Worm (Caenorhabditis elegans) whole organism, L4/young adult: ENCODE results near the gene fut-6.
A peak's percentile ranks its signal among the peaks of the same experiment; 100 is the strongest.

ENCODE experiments used
- W03F9.2 ChIP-seq: fragments of 150-350 bp; optimal IDR thresholded peaks from 2 replicates; lab custom pipeline; 2014; ENCODE audit warnings: missing biosample characterization, missing genetic modification characterization
- dao-5 ChIP-seq: sonication (generic microtip); optimal IDR thresholded peaks from 2 replicates; lab custom pipeline; 2016; ENCODE audit warnings: missing genotype, missing genetic modification characterization, moderate library complexity, missing compliant biosample characterization
- him-1 ChIP-seq: sonication (generic microtip); optimal IDR thresholded peaks from 2 replicates; lab custom pipeline; 2016; ENCODE audit warnings: missing genotype, missing genetic modification reagents, missing genetic modification characterization, missing compliant biosample characterization

Gene fut-6

ce11 chrII:4655834-4656233 is at the start of gene fut-6:
Gene fut-6, minus strand, starts transcription at chrII:4655934.
- TF ChIP-seq dao-5 (tag; lab: Kevin White, UChicago) (no peak), him-1 (tag; lab: Kevin White, UChicago) (no peak), W03F9.2 (tag; lab: Kevin White, UChicago) (no peak)

DNA sequence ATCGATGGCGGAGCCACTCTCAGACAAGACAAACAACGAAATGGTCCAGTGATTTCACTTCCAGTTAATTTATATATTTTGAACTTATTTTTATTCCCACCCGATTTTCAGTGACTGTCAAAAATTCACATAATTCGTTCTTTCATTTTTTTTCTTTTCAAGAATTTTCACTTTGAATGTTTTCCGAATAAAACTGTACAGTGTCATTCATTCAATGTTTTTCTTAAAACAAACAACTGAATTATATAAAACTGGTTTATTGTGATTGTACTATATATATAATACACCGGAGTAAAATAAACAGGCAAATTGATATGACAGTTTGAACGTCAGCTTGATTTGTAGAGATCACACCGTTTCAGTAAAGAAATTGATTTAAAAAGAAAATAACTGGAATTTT is 47.3 kb upstream of the fut-6 start:
- TF ChIP-seq him-1 (tag; lab: Kevin White, UChicago) (no peak), W03F9.2 (tag; lab: Kevin White, UChicago) (no peak), dao-5 (tag; lab: Kevin White, UChicago) (no peak)

DNA sequence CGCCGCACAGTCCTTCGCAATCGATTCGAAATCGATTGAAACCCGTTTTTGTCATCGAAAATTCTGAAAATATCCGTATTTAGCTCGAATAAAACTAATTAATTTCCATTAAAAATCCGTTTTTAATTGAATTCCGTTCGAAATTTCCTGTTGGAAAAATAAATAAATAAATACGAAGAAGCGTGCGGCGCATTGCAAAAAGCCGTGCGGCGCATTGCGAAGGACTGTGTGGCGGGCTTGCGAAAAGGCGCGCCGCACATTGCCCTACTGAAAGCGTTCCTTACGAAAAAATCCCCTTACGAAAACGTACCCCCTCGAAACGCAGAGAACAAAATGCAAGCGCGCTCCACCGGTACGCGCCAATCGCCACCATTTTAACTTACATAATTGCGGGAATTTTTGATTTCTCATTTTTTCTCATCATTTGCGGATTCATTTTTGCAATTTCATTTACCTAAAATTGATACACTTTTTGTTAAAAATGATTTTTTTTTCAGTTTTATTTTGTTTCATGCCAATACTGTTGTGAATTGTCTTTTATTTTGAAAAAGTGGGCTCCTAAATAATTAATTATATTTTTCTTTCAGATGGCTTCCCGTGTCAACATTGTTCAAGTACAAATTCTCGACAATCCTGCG is 45.9 kb upstream of the fut-6 start, which contains the start of gene unc-85:
TSS of gene unc-85 (plus strand) at position 588 of the 638 bp plus-strand sequence.
- TF ChIP-seq W03F9.2 (tag; lab: Kevin White, UChicago) = peak; percentile 8
- peak; percentile 34 for TF ChIP-seq him-1 (tag; lab: Kevin White, UChicago)

ce11 chrII:4698266-4698771 is 42.6 kb upstream of the fut-6 start, which contains the start of the genes rpn-5 and scc-1:
Gene rpn-5, minus strand, starts transcription at chrII:4698427.
Gene scc-1, plus strand, starts transcription at chrII:4698721.
- no peak for TF ChIP-seq him-1 (tag; lab: Kevin White, UChicago)
- no peak for TF ChIP-seq dao-5 (tag; lab: Kevin White, UChicago)
- peak; percentile 61 for TF ChIP-seq W03F9.2 (tag; lab: Kevin White, UChicago)

DNA sequence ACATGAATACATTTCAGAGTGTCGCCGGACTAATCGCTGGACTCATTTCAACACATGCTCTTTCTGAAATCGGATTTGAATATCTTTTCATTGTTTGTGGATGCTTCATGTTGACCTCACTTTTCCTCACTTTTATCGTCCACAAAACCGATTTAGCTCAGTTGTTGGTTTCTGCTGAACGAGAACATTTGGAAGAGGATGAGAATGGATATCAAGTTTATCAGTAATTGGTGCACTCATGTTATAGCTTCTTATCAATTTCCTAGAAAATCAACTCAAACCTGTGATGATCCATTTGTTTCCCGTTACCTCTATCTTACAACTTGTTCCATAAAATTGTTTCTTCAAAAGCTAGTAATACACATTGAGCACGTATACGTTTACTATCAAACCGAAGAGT is 40.3 kb upstream of the fut-6 start:
- TF ChIP-seq dao-5 (tag; lab: Kevin White, UChicago) = no peak
- TF ChIP-seq W03F9.2 (tag; lab: Kevin White, UChicago) = no peak
- no peak for TF ChIP-seq him-1 (tag; lab: Kevin White, UChicago)

DNA sequence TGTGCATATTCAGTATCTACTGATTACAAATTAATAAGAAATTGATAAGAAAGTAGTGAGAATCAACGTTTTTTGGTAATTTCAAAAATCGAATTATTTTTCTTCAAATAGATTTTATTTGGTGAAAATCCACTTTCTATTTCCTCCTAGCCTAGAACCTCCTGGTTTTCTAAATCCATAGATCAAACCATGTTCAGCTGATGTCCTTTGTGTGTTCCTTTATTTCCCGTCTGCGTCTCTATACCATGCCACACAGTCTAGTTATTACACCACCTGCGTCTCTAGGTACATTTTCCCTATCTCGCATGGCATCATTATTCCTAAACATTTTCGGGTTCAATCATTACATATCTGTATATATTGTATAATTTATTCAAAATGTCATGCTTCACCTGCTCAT is 37.4 kb upstream of the fut-6 start, which contains the start of gene F10G7.5:
TSS of gene F10G7.5 (plus strand) at position 286 of the 400 bp plus-strand sequence.
- TF ChIP-seq W03F9.2 (tag; lab: Kevin White, UChicago) = no peak

- TF ChIP-seq him-1 (tag; lab: Kevin White, UChicago) = no peak
- no peak for TF ChIP-seq W03F9.2 (tag; lab: Kevin White, UChicago)
- TF ChIP-seq dao-5 (tag; lab: Kevin White, UChicago) = no peak
Observed at ce11 chrII:4689477-4689876, 33.7 kb upstream of the fut-6 start, which contains the start of gene F10G7.12. Gene F10G7.12, plus strand, starts transcription at chrII:4689777.

ce11 chrII:4686941-4687340 is 31.2 kb upstream of the fut-6 start, which contains the start of gene sre-39:
Gene sre-39, plus strand, starts transcription at chrII:4687241.
- no peak for TF ChIP-seq him-1 (tag; lab: Kevin White, UChicago)
- TF ChIP-seq W03F9.2 (tag; lab: Kevin White, UChicago) = no peak
- no peak for TF ChIP-seq dao-5 (tag; lab: Kevin White, UChicago)

DNA sequence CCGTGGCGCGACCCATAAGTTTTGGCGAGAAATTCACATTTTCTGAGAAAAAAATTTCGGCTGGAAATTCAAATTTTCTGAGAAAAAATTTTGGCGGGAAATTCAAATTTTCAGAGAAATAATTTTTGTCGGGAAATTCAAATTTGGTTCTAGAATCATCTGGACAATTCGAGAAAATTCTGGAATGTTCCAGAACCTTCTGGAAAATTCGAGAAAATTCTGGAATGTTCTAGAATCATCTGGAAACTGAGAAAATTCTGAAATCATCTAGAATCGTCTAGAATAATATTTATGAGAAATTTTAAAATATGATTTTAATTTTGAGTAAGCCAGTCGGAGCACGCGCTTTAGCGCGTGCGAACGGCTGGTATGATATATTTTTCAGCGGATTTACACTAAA is 29.1 kb upstream of the fut-6 start:
- TF ChIP-seq dao-5 (tag; lab: Kevin White, UChicago) (no peak), W03F9.2 (tag; lab: Kevin White, UChicago) (no peak)

- TF ChIP-seq dao-5 (tag; lab: Kevin White, UChicago) (no peak), him-1 (tag; lab: Kevin White, UChicago) (no peak), W03F9.2 (tag; lab: Kevin White, UChicago) (no peak)
Observed at ce11 chrII:4683693-4684092, 28.0 kb upstream of the fut-6 start, which contains the start of gene sre-40. Gene sre-40, minus strand, starts transcription at chrII:4683793.

ce11 chrII:4681391-4681790 is 25.7 kb upstream of the fut-6 start, which contains the start of gene T05A7.7:
Gene T05A7.7, minus strand, starts transcription at chrII:4681491.
- no peak for TF ChIP-seq dao-5 (tag; lab: Kevin White, UChicago)
- TF ChIP-seq W03F9.2 (tag; lab: Kevin White, UChicago) = no peak
- TF ChIP-seq him-1 (tag; lab: Kevin White, UChicago) = no peak

ce11 chrII:4677916-4678315 is 22.2 kb upstream of the fut-6 start, which contains the start of gene T05A7.1:
Gene T05A7.1, plus strand, starts transcription at chrII:4678216.
- TF ChIP-seq him-1 (tag; lab: Kevin White, UChicago) (no peak), dao-5 (tag; lab: Kevin White, UChicago) (no peak), W03F9.2 (tag; lab: Kevin White, UChicago) (no peak)

DNA sequence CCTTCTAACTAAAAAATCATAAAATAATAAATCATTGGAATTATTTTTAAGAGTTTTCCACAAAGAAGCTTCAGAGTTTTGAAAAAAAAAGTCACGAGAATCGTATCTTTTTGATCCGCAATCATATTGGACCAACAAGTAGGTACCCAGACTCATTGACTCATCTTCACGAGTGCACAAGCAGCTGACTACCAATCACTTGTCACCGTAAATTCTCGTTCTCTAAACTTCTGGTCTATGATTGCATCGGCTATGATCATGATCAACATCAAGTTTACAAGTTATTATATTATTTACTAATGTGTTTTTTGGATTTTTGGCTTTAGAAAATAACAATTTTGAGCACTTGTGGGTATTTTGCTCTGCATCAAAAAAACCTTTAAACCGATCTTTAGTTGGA is 20.5 kb upstream of the fut-6 start:
- TF ChIP-seq him-1 (tag; lab: Kevin White, UChicago) (no peak), dao-5 (tag; lab: Kevin White, UChicago) (no peak), W03F9.2 (tag; lab: Kevin White, UChicago) (no peak)

DNA sequence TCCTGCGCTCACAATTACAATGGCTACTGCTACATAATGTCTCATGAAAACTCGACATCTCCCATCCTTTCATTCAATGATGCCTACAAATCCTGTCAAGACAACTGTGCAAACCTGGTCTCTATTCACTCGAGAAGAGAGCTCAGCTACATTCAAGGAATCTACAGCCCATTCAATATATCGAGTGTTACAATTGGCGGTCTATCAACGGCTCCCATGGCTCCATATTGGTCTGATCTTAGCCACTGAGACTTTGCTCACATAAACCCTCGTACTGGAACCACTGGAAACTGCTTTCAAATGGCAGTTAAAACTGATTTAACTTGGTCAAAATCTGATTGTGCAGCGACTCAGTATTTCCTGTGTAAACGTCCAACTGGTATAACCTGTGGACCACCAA is 19.7 kb upstream of the fut-6 start, which contains the start of gene T05A7.3:
TSS of gene T05A7.3 (plus strand) at position 301 of the 400 bp plus-strand sequence.
- TF ChIP-seq W03F9.2 (tag; lab: Kevin White, UChicago) (no peak), dao-5 (tag; lab: Kevin White, UChicago) (no peak), him-1 (tag; lab: Kevin White, UChicago) (no peak)
